Worm (Caenorhabditis elegans): ENCODE measurements around the gene alh-8.
A peak's percentile ranks its signal among the peaks of the same experiment; 100 is the strongest.

The alh-8 gene

DNA sequence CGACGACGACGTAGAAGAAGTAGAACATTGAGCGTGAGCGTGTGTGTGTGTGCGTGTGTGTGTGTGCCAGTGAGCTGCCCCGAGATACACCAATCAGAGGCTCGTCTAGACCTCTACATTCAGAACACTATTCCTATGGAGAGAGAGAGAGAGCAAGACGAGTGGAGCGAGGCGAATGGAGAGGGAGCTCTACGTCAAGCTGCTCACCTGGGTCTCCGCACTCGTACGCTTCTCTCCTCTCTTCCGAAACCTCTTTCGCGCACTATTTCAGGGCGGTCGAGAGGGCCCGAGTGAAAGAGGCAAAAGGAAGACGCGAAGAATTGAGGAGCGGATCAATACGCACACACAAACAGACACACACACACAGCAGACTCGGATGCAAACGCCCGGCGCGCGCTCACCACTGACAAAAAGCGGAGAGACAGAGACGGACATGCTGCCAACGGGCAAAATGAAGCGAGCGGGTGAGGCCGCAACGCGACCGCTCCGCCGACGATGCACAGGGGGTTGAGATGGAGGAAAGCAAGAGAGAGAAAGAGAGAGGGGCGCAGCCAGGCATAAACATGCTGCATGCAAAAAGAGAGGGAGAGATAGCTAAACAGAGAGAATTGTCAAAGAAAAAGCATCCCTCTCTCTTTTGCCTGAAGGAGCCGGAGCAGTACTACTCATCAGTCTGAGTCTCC is 20.8 kb downstream of the alh-8 start (continued):
- peak; percentile 71 for TF ChIP-seq mab-5 (tag; optimal IDR thresholded peaks at IDR 0.05)

DNA sequence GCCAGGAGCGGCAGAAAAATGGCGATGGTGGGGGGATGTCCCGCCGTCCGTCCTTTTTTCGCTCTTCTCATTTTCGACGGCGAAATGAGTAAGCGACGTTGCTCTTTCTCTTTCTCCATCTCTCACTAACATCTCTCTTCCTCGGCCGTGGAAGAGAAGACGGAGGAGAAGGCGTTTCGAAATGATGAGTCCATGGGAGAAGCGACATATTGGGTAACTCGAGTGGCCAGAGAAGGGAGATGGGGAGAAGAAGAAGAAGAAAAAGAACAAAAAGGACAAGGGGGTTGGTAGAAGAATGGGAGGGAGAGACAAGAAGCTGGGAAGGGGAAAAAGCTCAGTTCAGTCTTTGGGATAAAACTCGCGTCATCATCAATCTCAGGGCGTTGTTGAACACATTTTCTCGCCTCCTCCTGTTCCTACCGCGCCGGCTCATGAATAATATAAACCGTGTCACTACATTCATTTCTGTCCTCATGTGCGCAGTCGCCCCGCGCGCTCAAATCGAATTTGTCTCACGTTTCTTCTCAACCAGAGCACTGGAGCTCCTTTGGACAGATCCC is 22.8 kb downstream of the alh-8 start:
- TF ChIP-seq snpc-4 (tag; optimal IDR thresholded peaks at IDR 0.05) (no peak), lin-13 (GFP tag; optimal IDR thresholded peaks at IDR 0.05) (peak; percentile 19), blmp-1 (tag; optimal IDR thresholded peaks at IDR 0.05; ENCODE audit: insufficient read depth) (no peak), nhr-23 (tag; optimal IDR thresholded peaks at IDR 0.05) (no peak), ztf-11 (tag; optimal IDR thresholded peaks at IDR 0.05) (no peak), zag-1 (tag; optimal IDR thresholded peaks at IDR 0.05) (peak; percentile 84), nhr-25 (tag; optimal IDR thresholded peaks at IDR 0.05) (no peak), aly-2 (tag; optimal IDR thresholded peaks at IDR 0.05) (no peak), unc-39 (tag; optimal IDR thresholded peaks at IDR 0.05) (no peak), mdl-1 (tag; optimal IDR thresholded peaks at IDR 0.05) (peak in 1 of 2 experiments; percentile 5), unc-55 (GFP tag; optimal IDR thresholded peaks at IDR 0.05) (peak; percentile 82), lin-11 (tag; optimal IDR thresholded peaks at IDR 0.05) (peak; percentile 33), nhr-237 (tag; optimal IDR thresholded peaks at IDR 0.05) (no peak), ztf-1 (GFP tag; conservative IDR thresholded peaks at IDR 0.05) (no peak), nhr-129 (tag; optimal IDR thresholded peaks at IDR 0.05) (peak; percentile 80), nhr-10 (tag; optimal IDR thresholded peaks at IDR 0.05) (no peak), ceh-82 (tag; optimal IDR thresholded peaks at IDR 0.05) (no peak), lsy-2 (tag; optimal IDR thresholded peaks at IDR 0.05) (peak in 1 of 2 experiments; percentile 60), elt-3 (tag; optimal IDR thresholded peaks at IDR 0.05) (no peak), unc-62 (GFP tag; optimal IDR thresholded peaks at IDR 0.05) (no peak), mbf-1 (tag; optimal IDR thresholded peaks at IDR 0.05) (no peak), nhr-11 (tag; optimal IDR thresholded peaks at IDR 0.05) (no peak), sem-4 (tag; optimal IDR thresholded peaks at IDR 0.05) (peak; percentile 41), alr-1 (tag; optimal IDR thresholded peaks at IDR 0.05) (no peak), egl-27 (tag; optimal IDR thresholded peaks at IDR 0.05) (no peak), fos-1 (tag; optimal IDR thresholded peaks at IDR 0.05) (peak; percentile 15), nhr-12 (tag; optimal IDR thresholded peaks at IDR 0.05) (no peak), ZK546.5 (tag; optimal IDR thresholded peaks at IDR 0.05) (no peak), dmd-4 (tag; optimal IDR thresholded peaks at IDR 0.05) (no peak), Y55F3AM.14 (GFP tag; optimal IDR thresholded peaks at IDR 0.05) (peak; percentile 32), skn-1 (tag; optimal IDR thresholded peaks at IDR 0.05) (no peak), ceh-16 (tag; optimal IDR thresholded peaks at IDR 0.05) (no peak), C34F6.9 (tag; optimal IDR thresholded peaks at IDR 0.05) (peak; percentile 69), mab-5 (tag; optimal IDR thresholded peaks at IDR 0.05) (no peak), nhr-77 (tag; optimal IDR thresholded peaks at IDR 0.05) (no peak), sma-9 (GFP tag; optimal IDR thresholded peaks at IDR 0.05) (no peak), sma-9 (tag; optimal IDR thresholded peaks at IDR 0.05) (no peak), ztf-4 (tag; optimal IDR thresholded peaks at IDR 0.05) (no peak), crh-2 (tag; optimal IDR thresholded peaks at IDR 0.05) (no peak)

DNA sequence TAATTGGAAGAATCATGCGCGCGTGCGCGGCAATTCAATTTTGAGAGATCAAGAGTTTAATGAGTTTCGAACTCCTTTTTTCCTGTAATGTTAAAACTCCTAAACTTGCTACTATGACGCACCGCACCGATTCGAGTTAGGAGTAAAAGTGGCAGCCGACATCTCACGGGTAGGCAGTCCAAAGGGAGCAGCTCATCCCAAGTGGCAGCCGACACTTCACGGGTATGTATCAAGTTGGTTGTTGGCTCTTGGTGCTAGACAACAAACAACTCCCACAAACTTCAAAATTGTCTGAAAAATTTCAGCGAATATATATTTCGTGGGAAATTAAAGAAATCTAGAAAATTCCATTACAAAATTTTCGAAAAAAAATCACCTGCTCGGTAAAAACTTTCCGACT is 24.3 kb downstream of the alh-8 start:
- TF ChIP-seq ceh-16 (tag; optimal IDR thresholded peaks at IDR 0.05) (no peak), snpc-4 (tag; optimal IDR thresholded peaks at IDR 0.05) (peak; percentile 79), blmp-1 (tag; optimal IDR thresholded peaks at IDR 0.05; ENCODE audit: insufficient read depth) (no peak), mdl-1 (tag; optimal IDR thresholded peaks at IDR 0.05) (no peak)

DNA sequence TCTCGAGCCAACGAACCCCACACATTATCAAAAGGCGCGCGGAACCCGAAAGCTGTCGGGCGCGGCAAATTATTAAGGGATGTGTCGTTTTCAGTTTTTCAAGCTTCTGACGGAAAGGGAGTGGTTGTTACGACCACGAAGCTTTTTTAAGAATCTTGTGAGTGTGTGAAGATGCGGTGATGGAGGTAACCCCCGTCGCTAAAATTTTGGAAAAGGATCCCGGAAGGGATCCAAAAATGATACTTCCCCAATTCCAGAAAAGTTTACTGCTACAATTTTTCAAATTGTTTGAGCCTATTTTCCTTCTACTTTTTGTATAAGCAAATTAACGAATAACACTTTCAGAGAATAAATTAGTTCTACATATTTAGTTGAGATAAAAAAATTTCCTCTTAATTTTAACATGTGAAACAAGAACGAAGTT is 27.8 kb downstream of the alh-8 start:
- TF ChIP-seq ztf-4 (tag; optimal IDR thresholded peaks at IDR 0.05) (peak; percentile 98), blmp-1 (tag; optimal IDR thresholded peaks at IDR 0.05; ENCODE audit: insufficient read depth) (no peak), alr-1 (tag; optimal IDR thresholded peaks at IDR 0.05) (no peak), lin-13 (GFP tag; optimal IDR thresholded peaks at IDR 0.05) (peak; percentile 81), ama-1 (optimal IDR thresholded peaks at IDR 0.05) (peak; percentile 99), nhr-6 (tag; optimal IDR thresholded peaks at IDR 0.05) (no peak), gmeb-1 (tag; optimal IDR thresholded peaks at IDR 0.05) (peak; percentile 15), ztf-1 (GFP tag; conservative IDR thresholded peaks at IDR 0.05) (0 out of 2 replicates have a peak, but pooled peaks have one; percentile 31), snpc-4 (tag; optimal IDR thresholded peaks at IDR 0.05) (peak; percentile 50), C34F6.9 (tag; optimal IDR thresholded peaks at IDR 0.05) (peak; percentile 97), F13H6.1 (tag; optimal IDR thresholded peaks at IDR 0.05) (peak; percentile 30), crh-2 (tag; optimal IDR thresholded peaks at IDR 0.05) (peak; percentile 90), unc-62 (GFP tag; optimal IDR thresholded peaks at IDR 0.05) (no peak), lin-11 (tag; optimal IDR thresholded peaks at IDR 0.05) (peak; percentile 45), nhr-12 (tag; optimal IDR thresholded peaks at IDR 0.05) (peak; percentile 62), unc-55 (GFP tag; optimal IDR thresholded peaks at IDR 0.05) (peak; percentile 45), skn-1 (tag; optimal IDR thresholded peaks at IDR 0.05) (peak; percentile 56), sem-4 (tag; optimal IDR thresholded peaks at IDR 0.05) (peak; percentile 63), nhr-129 (tag; optimal IDR thresholded peaks at IDR 0.05) (peak; percentile 57), lsy-2 (tag; optimal IDR thresholded peaks at IDR 0.05) (peak in 1 of 2 experiments; percentile 89)

All from whole organism, L2 larva.